Worm (Caenorhabditis elegans) whole organism, mixed stage, embryonic: ENCODE data around the gene col-76.

Source experiments
- ces-1 ChIP-seq: fragments of 150-350 bp; optimal IDR thresholded peaks from 2 replicates; lab custom pipeline; 2014; ENCODE audit warnings: missing biosample characterization, missing genetic modification reagents, missing genetic modification characterization
- drap-1 ChIP-seq: fragments of 200-800 bp; sonication (Bioruptor generic); optimal IDR thresholded peaks from 3 replicates; lab custom pipeline; 2018; ENCODE audit warnings: mild to moderate bottlenecking, missing genetic modification characterization, missing compliant biosample characterization
- lin-13 ChIP-seq: fragments of 150-350 bp; optimal IDR thresholded peaks from 2 replicates; lab custom pipeline; 2014; ENCODE audit warnings: missing biosample characterization, missing genetic modification characterization
- nhr-2 ChIP-seq: fragments of 150-350 bp; optimal IDR thresholded peaks from 2 replicates; lab custom pipeline; 2014; ENCODE audit warnings: missing biosample characterization, missing genetic modification characterization
- nhr-237 ChIP-seq: fragments of 150-350 bp; optimal IDR thresholded peaks from 2 replicates; lab custom pipeline; 2014; ENCODE audit warnings: missing biosample characterization, missing genetic modification characterization
- nhr-28 ChIP-seq: fragments of 150-350 bp; optimal IDR thresholded peaks from 2 replicates; lab custom pipeline; 2014; ENCODE audit warnings: missing biosample characterization, missing genetic modification characterization
- nhr-76 ChIP-seq: sonication (generic microtip); optimal IDR thresholded peaks from 2 replicates; lab custom pipeline; 2017; ENCODE audit warnings: missing biosample characterization, missing genetic modification characterization
- pha-4 ChIP-seq: fragments of 150-350 bp; optimal IDR thresholded peaks from 2 replicates; lab custom pipeline; 2018; ENCODE audit warnings: missing biosample characterization, missing genetic modification reagents, missing genetic modification characterization
- snpc-4 ChIP-seq: fragments of 150-350 bp; optimal IDR thresholded peaks from 2 replicates; lab custom pipeline; 2014; ENCODE audit warnings: missing biosample characterization, missing genetic modification characterization
- sptf-1 ChIP-seq: sonication (generic microtip); optimal IDR thresholded peaks from 2 replicates; lab custom pipeline; 2017; ENCODE audit warnings: mild to moderate bottlenecking, missing genetic modification characterization, moderate library complexity, missing compliant biosample characterization
- unc-39 ChIP-seq: fragments of 150-350 bp; optimal IDR thresholded peaks from 2 replicates; lab custom pipeline; 2014; ENCODE audit warnings: missing biosample characterization, missing genetic modification characterization
- zip-8 ChIP-seq: fragments of 150-350 bp; optimal IDR thresholded peaks from 2 replicates; lab custom pipeline; 2014; ENCODE audit warnings: missing biosample characterization, missing genetic modification characterization

- TF ChIP-seq pha-4 (tag; lab: Kevin White, UChicago) (no peak), snpc-4 (no peak), drap-1 (GFP tag; lab: Kevin White, UChicago) (no peak), zip-8 (tag; lab: Kevin White, UChicago) (no peak), lin-13 (no peak), nhr-28 (tag; lab: Kevin White, UChicago) (no peak), sptf-1 (tag; lab: Kevin White, UChicago) (no peak), unc-39 (tag; lab: Kevin White, UChicago) (no peak), nhr-2 (tag; lab: Kevin White, UChicago) (no peak), nhr-237 (tag; lab: Kevin White, UChicago) (no peak), nhr-76 (tag; lab: Kevin White, UChicago) (no peak), ces-1 (GFP tag; lab: Kevin White, UChicago) (no peak)
Observed at ce11 chrII:8256013-8256412, 51.9 kb downstream of the col-76 start, which contains the start of gene F35C11.7.
